Fruit fly (Drosophila melanogaster) whole organism, embryonic: ENCODE data around the gene CG31778.

Experiments
- Ada2b ChIP-seq: fragments of 200-800 bp; sonication (Bioruptor generic); IDR thresholded peaks from 2 replicates; pipeline ENCODE4 v1.3.6; 2022; ENCODE audit warnings: missing biosample characterization, missing genetic modification characterization
- Bteb2 ChIP-seq: fragments of 200-800 bp; sonication (Bioruptor generic); optimal IDR thresholded peaks from 2 replicates; lab custom pipeline; 2016; ENCODE audit warnings: missing biosample characterization, missing genetic modification characterization
- CG10274 ChIP-seq: fragments of 200-800 bp; sonication (Bioruptor generic); optimal IDR thresholded peaks from 3 replicates; lab custom pipeline; 2017; ENCODE audit warnings: missing biosample characterization, mild to moderate bottlenecking, missing genetic modification characterization
- CG12236 ChIP-seq: fragments of 200-800 bp; sonication (Bioruptor generic); optimal IDR thresholded peaks from 2 replicates; lab custom pipeline; 2016; ENCODE audit warnings: missing biosample characterization, missing genetic modification characterization
- CG13424 ChIP-seq: fragments of 200-800 bp; sonication (Bioruptor generic); optimal IDR thresholded peaks from 2 replicates; lab custom pipeline; 2019; ENCODE audit warnings: missing biosample characterization, mild to moderate bottlenecking, missing genetic modification characterization, moderate library complexity
- CG13775 ChIP-seq: fragments of 200-800 bp; sonication (Bioruptor generic); optimal IDR thresholded peaks from 3 replicates; lab custom pipeline; 2017; ENCODE audit warnings: missing biosample characterization, mild to moderate bottlenecking, missing genetic modification characterization
- CG1647 ChIP-seq: fragments of 200-800 bp; sonication (Bioruptor generic); optimal IDR thresholded peaks from 3 replicates; lab custom pipeline; 2016; ENCODE audit warnings: missing biosample characterization, missing genetic modification characterization
- CG1832 ChIP-seq: fragments of 200-800 bp; sonication (Bioruptor generic); optimal IDR thresholded peaks from 2 replicates; lab custom pipeline; 2017; ENCODE audit warnings: missing biosample characterization, mild to moderate bottlenecking, missing genetic modification characterization, inconsistent platforms
- CG2129 ChIP-seq: fragments of 200-800 bp; sonication (Bioruptor generic); IDR thresholded peaks from 2 replicates; pipeline ENCODE4 v1.3.6; 2022; ENCODE audit warnings: missing biosample characterization, missing genetic modification characterization; ENCODE audit not compliant: partially characterized antibody
- CG3407 ChIP-seq: fragments of 200-800 bp; sonication (Bioruptor generic); optimal IDR thresholded peaks from 2 replicates; lab custom pipeline; 2018; ENCODE audit warnings: missing biosample characterization, mild to moderate bottlenecking, missing genetic modification characterization
- CG34376 ChIP-seq: fragments of 200-800 bp; sonication (Bioruptor generic); optimal IDR thresholded peaks from 2 replicates; lab custom pipeline; 2018; ENCODE audit warnings: missing biosample characterization, mild to moderate bottlenecking, missing genetic modification characterization
- CG34422 ChIP-seq: fragments of 200-800 bp; sonication (Bioruptor generic); IDR thresholded peaks from 3 replicates; pipeline ENCODE4 v1.3.6; 2022; ENCODE audit warnings: missing biosample characterization, missing genetic modification characterization
- CG4707 ChIP-seq: fragments of 200-800 bp; sonication (Bioruptor generic); optimal IDR thresholded peaks from 2 replicates; lab custom pipeline; 2018; ENCODE audit warnings: missing biosample characterization, mild to moderate bottlenecking, missing genetic modification characterization, moderate library complexity
- CG5180 ChIP-seq: fragments of 200-800 bp; sonication (Bioruptor generic); optimal IDR thresholded peaks from 3 replicates; lab custom pipeline; 2017; ENCODE audit warnings: missing biosample characterization, missing genetic modification characterization, mild to moderate bottlenecking, moderate library complexity, missing genetic modification reagents
- CG5245 ChIP-seq: fragments of 200-800 bp; sonication (Bioruptor generic); optimal IDR thresholded peaks from 3 replicates; lab custom pipeline; 2016; ENCODE audit warnings: missing biosample characterization, missing genetic modification characterization
- CG6765 ChIP-seq: fragments of 200-800 bp; sonication (Bioruptor generic); optimal IDR thresholded peaks from 3 replicates; lab custom pipeline; 2017; ENCODE audit warnings: missing biosample characterization, mild to moderate bottlenecking, missing genetic modification characterization
- CG7786 ChIP-seq: fragments of 200-800 bp; sonication (Bioruptor generic); optimal IDR thresholded peaks from 2 replicates; lab custom pipeline; 2016; ENCODE audit warnings: missing biosample characterization, missing genetic modification characterization
- CG7928 ChIP-seq: fragments of 200-800 bp; sonication (Bioruptor generic); optimal IDR thresholded peaks from 2 replicates; lab custom pipeline; 2017; ENCODE audit warnings: missing biosample characterization, mild to moderate bottlenecking, missing genetic modification characterization
- CG7987 ChIP-seq: fragments of 200-800 bp; sonication (Bioruptor generic); optimal IDR thresholded peaks from 2 replicates; lab custom pipeline; 2018; ENCODE audit warnings: missing biosample characterization, mild to moderate bottlenecking, missing genetic modification characterization, moderate library complexity
- CHES-1-like ChIP-seq: fragments of 200-800 bp; sonication (Bioruptor generic); optimal IDR thresholded peaks from 2 replicates; lab custom pipeline; 2016; ENCODE audit warnings: missing biosample characterization, missing genetic modification characterization
- CkIIα-i1 ChIP-seq: fragments of 200-800 bp; sonication (Bioruptor generic); IDR thresholded peaks from 2 replicates; pipeline ENCODE4 v1.3.6; 2022; ENCODE audit warnings: missing biosample characterization, missing genetic modification characterization
- CoRest ChIP-seq: fragments of 200-800 bp; sonication (Bioruptor generic); optimal IDR thresholded peaks from 3 replicates; lab custom pipeline; 2018; ENCODE audit warnings: missing biosample characterization, mild to moderate bottlenecking, missing genetic modification characterization, moderate library complexity
- Fer2 ChIP-seq: fragments of 200-800 bp; sonication (Bioruptor generic); optimal IDR thresholded peaks from 2 replicates; lab custom pipeline; 2018; ENCODE audit warnings: missing biosample characterization, mild to moderate bottlenecking, missing genetic modification characterization, moderate library complexity
- HLHmδ ChIP-seq: fragments of 200-800 bp; sonication (Bioruptor generic); optimal IDR thresholded peaks from 2 replicates; lab custom pipeline; 2018; ENCODE audit warnings: missing biosample characterization, mild to moderate bottlenecking, missing genetic modification characterization, moderate library complexity
- HmgD ChIP-seq: fragments of 200-800 bp; sonication (Bioruptor generic); optimal IDR thresholded peaks from 3 replicates; lab custom pipeline; 2016; ENCODE audit warnings: missing biosample characterization, missing genetic modification characterization
- Mad ChIP-seq: fragments of 200-800 bp; sonication (Bioruptor generic); optimal IDR thresholded peaks from 2 replicates; lab custom pipeline; 2016; ENCODE audit warnings: missing biosample characterization, missing genetic modification characterization
- Poxn ChIP-seq: fragments of 200-800 bp; sonication (Bioruptor generic); IDR thresholded peaks from 2 replicates; pipeline ENCODE4 v1.3.6; 2022; ENCODE audit warnings: missing biosample characterization, missing genetic modification characterization
- Sin3A ChIP-seq: fragments of >200 bp; optimal IDR thresholded peaks from 2 replicates; lab custom pipeline; 2018
- Ssrp ChIP-seq: fragments of 200-800 bp; sonication (Bioruptor generic); optimal IDR thresholded peaks from 2 replicates; lab custom pipeline; 2018; ENCODE audit warnings: missing biosample characterization, mild to moderate bottlenecking, missing genetic modification characterization, moderate library complexity
- Stat92E ChIP-seq, 3 experiments: fragments of >200 bp in 2 of 3; fragments of 200-800 bp in 1 of 3; sonication (Bioruptor generic) in 1 of 3; optimal IDR thresholded peaks; 2 replicates each; lab custom pipeline; 2017 to 2019; ENCODE audit warnings: missing biosample characterization in 3 of 3, missing genetic modification characterization in 3 of 3, mild to moderate bottlenecking in 1 of 3, moderate library complexity in 1 of 3
- Trl ChIP-seq, 3 experiments: fragments of >200 bp in 2 of 3; fragments of 200-800 bp in 1 of 3; sonication (Bioruptor generic) in 1 of 3; optimal IDR thresholded peaks; 2 replicates in 1 of 3; 3 replicates in 2 of 3; lab custom pipeline; 2016 to 2017; ENCODE audit warnings: missing biosample characterization in 1 of 3, missing genetic modification characterization in 1 of 3
- Usf ChIP-seq: fragments of 200-800 bp; sonication (Bioruptor generic); optimal IDR thresholded peaks from 2 replicates; lab custom pipeline; 2017; ENCODE audit warnings: missing genotype, missing biosample characterization, missing genetic modification characterization
- amos ChIP-seq: fragments of 200-800 bp; sonication (Bioruptor generic); IDR thresholded peaks from 2 replicates; pipeline ENCODE4 v1.3.6; 2022; ENCODE audit warnings: missing biosample characterization, missing genetic modification characterization; ENCODE audit not compliant: partially characterized antibody
- bowl ChIP-seq: fragments of 200-800 bp; sonication (Bioruptor generic); IDR thresholded peaks from 2 replicates; pipeline ENCODE4 v1.3.6; 2022; ENCODE audit warnings: missing biosample characterization, missing genetic modification characterization
- bsh ChIP-seq, 2 experiments: fragments of 200-800 bp; sonication (Bioruptor generic); optimal IDR thresholded peaks; 2 replicates each; lab custom pipeline; 2017 to 2018; ENCODE audit warnings: mild to moderate bottlenecking in 2 of 2, missing biosample characterization in 2 of 2, missing genetic modification characterization in 2 of 2, moderate library complexity in 1 of 2
- gfzf ChIP-seq: fragments of 200-800 bp; sonication (Bioruptor generic); optimal IDR thresholded peaks from 2 replicates; lab custom pipeline; 2016; ENCODE audit warnings: missing biosample characterization, mild to moderate bottlenecking, missing genetic modification characterization, moderate library complexity
- luna ChIP-seq: fragments of 200-800 bp; sonication (Bioruptor generic); optimal IDR thresholded peaks from 2 replicates; lab custom pipeline; 2016; ENCODE audit warnings: missing biosample characterization, missing genetic modification characterization
- nmo ChIP-seq: fragments of 200-800 bp; sonication (Bioruptor generic); optimal IDR thresholded peaks from 2 replicates; lab custom pipeline; 2018; ENCODE audit warnings: missing biosample characterization, mild to moderate bottlenecking, missing genetic modification characterization, moderate library complexity
- nom ChIP-seq: fragments of 200-800 bp; sonication (Bioruptor generic); optimal IDR thresholded peaks from 2 replicates; lab custom pipeline; 2017; ENCODE audit warnings: missing biosample characterization, missing genetic modification characterization, mild to moderate bottlenecking, moderate library complexity, missing genetic modification reagents
- p53 ChIP-seq: fragments of 200-800 bp; sonication (Bioruptor generic); optimal IDR thresholded peaks from 2 replicates; lab custom pipeline; 2016; ENCODE audit warnings: missing biosample characterization, missing genetic modification characterization
- pum ChIP-seq: fragments of 200-800 bp; sonication (Bioruptor generic); optimal IDR thresholded peaks from 2 replicates; lab custom pipeline; 2016; ENCODE audit warnings: missing biosample characterization, missing genetic modification characterization
- sim ChIP-seq: fragments of 200-800 bp; sonication (Bioruptor generic); IDR thresholded peaks from 2 replicates; pipeline ENCODE4 v1.3.6; 2022; ENCODE audit warnings: missing biosample characterization, missing genetic modification characterization
- sima ChIP-seq: fragments of 200-800 bp; sonication (Bioruptor generic); optimal IDR thresholded peaks from 2 replicates; lab custom pipeline; 2016; ENCODE audit warnings: missing biosample characterization, missing genetic modification characterization
- slou ChIP-seq: fragments of 200-800 bp; sonication (Bioruptor generic); optimal IDR thresholded peaks from 3 replicates; lab custom pipeline; 2016; ENCODE audit warnings: missing biosample characterization, missing genetic modification characterization
- sob ChIP-seq: fragments of 200-800 bp; sonication (Bioruptor generic); IDR thresholded peaks from 2 replicates; pipeline ENCODE4 v1.3.6; 2022; ENCODE audit warnings: missing biosample characterization, missing genetic modification characterization
- tio ChIP-seq: fragments of 200-800 bp; sonication (Bioruptor generic); optimal IDR thresholded peaks from 2 replicates; lab custom pipeline; 2017; ENCODE audit warnings: missing biosample characterization, missing genetic modification characterization, inconsistent platforms
- trh ChIP-seq: fragments of 200-800 bp; sonication (Bioruptor generic); optimal IDR thresholded peaks from 2 replicates; lab custom pipeline; 2016; ENCODE audit warnings: missing biosample characterization, missing genetic modification characterization
- tup ChIP-seq: fragments of 200-800 bp; sonication (Bioruptor generic); optimal IDR thresholded peaks from 2 replicates; lab custom pipeline; 2016; ENCODE audit warnings: missing biosample characterization, mild to moderate bottlenecking, missing genetic modification characterization, moderate library complexity
- unpg ChIP-seq: fragments of 200-800 bp; sonication (Bioruptor generic); optimal IDR thresholded peaks from 3 replicates; lab custom pipeline; 2018; ENCODE audit warnings: missing biosample characterization, mild to moderate bottlenecking, missing genetic modification characterization, moderate library complexity
- vvl ChIP-seq: fragments of 200-800 bp; sonication (Bioruptor generic); IDR thresholded peaks from 2 replicates; pipeline ENCODE4 v1.3.6; 2022; ENCODE audit warnings: missing biosample characterization, missing genetic modification characterization
- wdn ChIP-seq: fragments of 200-800 bp; sonication (Bioruptor generic); IDR thresholded peaks from 2 replicates; pipeline ENCODE4 v1.3.6; 2022; ENCODE audit warnings: missing biosample characterization, missing genetic modification characterization

CG31778 gene

DNA sequence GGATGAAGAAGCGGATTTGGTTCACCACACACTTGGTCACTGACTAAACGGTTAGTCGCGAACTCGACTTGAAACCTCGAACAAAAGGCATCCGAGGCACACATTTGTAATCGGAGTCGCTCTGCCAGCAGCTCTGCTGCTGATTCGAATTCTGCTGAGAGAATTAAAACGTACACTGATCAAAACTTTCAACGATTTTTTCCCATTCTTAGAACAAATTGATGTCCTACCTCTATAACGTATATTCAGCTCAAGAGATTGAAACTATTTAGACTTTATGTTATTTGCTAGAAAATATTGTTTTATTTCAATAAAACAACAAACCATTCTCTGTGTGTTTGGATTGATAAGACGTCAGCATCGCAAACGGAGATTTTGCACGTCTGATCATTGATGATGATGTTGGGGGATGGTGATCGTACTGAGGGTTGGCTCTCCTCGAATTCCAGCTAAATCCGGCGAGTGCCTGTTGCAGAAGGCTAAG, at the start of gene CG31778 (continued):
- no peak for TF ChIP-seq CoRest (tag; lab: Kevin White, UChicago)
- TF ChIP-seq CG13775 (GFP tag; lab: Kevin White, UChicago) = no peak
- no peak for TF ChIP-seq tup (GFP tag; lab: Kevin White, UChicago)
- no peak for TF ChIP-seq bsh (GFP tag; optimal IDR thresholded peaks at IDR 0.05; lab: Kevin White, UChicago)
- no peak for TF ChIP-seq unpg (GFP tag; lab: Kevin White, UChicago)
- TF ChIP-seq CG34422 (GFP tag; lab: Robert Waterston, UW) = no peak
- no peak for TF ChIP-seq Stat92E (GFP tag; optimal IDR thresholded peaks at IDR 0.05; lab: Kevin White, UChicago)
- no peak for TF ChIP-seq Poxn
- no peak for TF ChIP-seq Sin3A (lab: Kevin White, UChicago)
- 0 out of 2 replicates have a peak, but pooled peaks have one; percentile 15 for TF ChIP-seq sob (GFP tag; lab: Robert Waterston, UW)
- TF ChIP-seq vvl (GFP tag; lab: Robert Waterston, UW) = no peak
- no peak for TF ChIP-seq CG1832 (GFP tag; lab: Kevin White, UChicago)
- no peak for TF ChIP-seq CG6765 (GFP tag; lab: Kevin White, UChicago)
- TF ChIP-seq CG2129 (GFP tag; lab: Robert Waterston, UW) = no peak
- no peak for TF ChIP-seq CkIIα-i1 (GFP tag; lab: Robert Waterston, UW)
- no peak for TF ChIP-seq tio (GFP tag; lab: Kevin White, UChicago)
- TF ChIP-seq Mad (GFP tag; lab: Kevin White, UChicago) = no peak
- TF ChIP-seq luna (GFP tag; lab: Kevin White, UChicago) = no peak
- TF ChIP-seq CG34376 = peak; percentile 55
- TF ChIP-seq sima = no peak
- TF ChIP-seq nom (GFP tag; lab: Kevin White, UChicago) = peak; percentile 68
- TF ChIP-seq CG7928 (GFP tag; lab: Kevin White, UChicago) = no peak
- no peak for TF ChIP-seq CG4707
- TF ChIP-seq trh (GFP tag; lab: Kevin White, UChicago) = no peak
- no peak for TF ChIP-seq CHES-1-like (GFP tag; lab: Kevin White, UChicago)
- TF ChIP-seq Ssrp (tag; lab: Kevin White, UChicago) = no peak
- no peak for TF ChIP-seq CG7786
- TF ChIP-seq Usf = no peak
- no peak for TF ChIP-seq CG10274
- no peak for TF ChIP-seq slou (GFP tag; lab: Kevin White, UChicago)
- TF ChIP-seq CG5180 = no peak
- TF ChIP-seq amos (GFP tag; lab: Robert Waterston, UW) = no peak
- TF ChIP-seq p53 (GFP tag; lab: Kevin White, UChicago) = no peak
- no peak for TF ChIP-seq CG12236 (GFP tag; lab: Kevin White, UChicago)
- TF ChIP-seq Fer2 (tag; lab: Kevin White, UChicago) = no peak
- no peak for TF ChIP-seq sim (GFP tag; lab: Robert Waterston, UW)
- TF ChIP-seq bowl (GFP tag; lab: Robert Waterston, UW) = no peak
- TF ChIP-seq HLHmδ (GFP tag; lab: Kevin White, UChicago) = no peak
- no peak for TF ChIP-seq wdn (GFP tag; lab: Robert Waterston, UW)
- TF ChIP-seq CG5245 = no peak
- no peak for TF ChIP-seq nmo (GFP tag; lab: Kevin White, UChicago)
- no peak for TF ChIP-seq Trl (optimal IDR thresholded peaks at IDR 0.05; lab: Kevin White, UChicago)
- TF ChIP-seq Trl (GFP tag; optimal IDR thresholded peaks at IDR 0.05; lab: Kevin White, UChicago) = no peak
- no peak for TF ChIP-seq CG1647 (GFP tag; lab: Kevin White, UChicago)
- no peak for TF ChIP-seq gfzf
- no peak for TF ChIP-seq Bteb2 (GFP tag; lab: Kevin White, UChicago)
- TF ChIP-seq pum (GFP tag; lab: Kevin White, UChicago) = no peak
- no peak for TF ChIP-seq CG3407
- no peak for TF ChIP-seq CG7987 (GFP tag; lab: Kevin White, UChicago)
- TF ChIP-seq HmgD (GFP tag; lab: Kevin White, UChicago) = no peak
- no peak for TF ChIP-seq CG13424 (tag; lab: Kevin White, UChicago)
- no peak for TF ChIP-seq Ada2b (GFP tag; lab: Robert Waterston, UW)
